Worm (Caenorhabditis elegans) whole organism, young adult: ENCODE data around the gene spn-4.

Source experiments
- K12H6.12 ChIP-seq: fragments of 200-800 bp; sonication (Bioruptor generic); optimal IDR thresholded peaks from 2 replicates; lab custom pipeline; 2018; ENCODE audit warnings: mild to moderate bottlenecking, missing genetic modification characterization, missing compliant biosample characterization
- attf-6 ChIP-seq: fragments of 200-800 bp; sonication (Bioruptor generic); IDR thresholded peaks from 2 replicates; pipeline ENCODE4 v1.3.6; 2022; ENCODE audit warnings: missing genetic modification reagents, missing genetic modification characterization, missing compliant biosample characterization
- bed-1 ChIP-seq: fragments of 200-800 bp; sonication (Bioruptor generic); IDR thresholded peaks from 2 replicates; pipeline ENCODE4 v1.3.6; 2022; ENCODE audit warnings: missing genetic modification reagents, missing genetic modification characterization, missing compliant biosample characterization
- ceh-79 ChIP-seq: sonication (generic microtip); optimal IDR thresholded peaks from 2 replicates; lab custom pipeline; 2017; ENCODE audit warnings: mild to moderate bottlenecking, missing genetic modification characterization, missing compliant biosample characterization
- egrh-3 ChIP-seq: fragments of 200-800 bp; sonication (Bioruptor generic); IDR thresholded peaks from 2 replicates; pipeline ENCODE4 v1.3.6; 2022; ENCODE audit warnings: missing genetic modification reagents, missing genetic modification characterization, missing compliant biosample characterization
- ets-4 ChIP-seq: fragments of 200-800 bp; sonication (Bioruptor generic); optimal IDR thresholded peaks from 2 replicates; lab custom pipeline; 2018; ENCODE audit warnings: mild to moderate bottlenecking, missing genetic modification characterization, missing compliant biosample characterization
- mes-4 ChIP-seq: sonication (generic microtip); optimal IDR thresholded peaks from 2 replicates; lab custom pipeline; 2016; ENCODE audit warnings: missing genotype, missing genetic modification characterization, missing compliant biosample characterization
- nfya-2 ChIP-seq: fragments of 200-800 bp; sonication (Bioruptor generic); IDR thresholded peaks from 2 replicates; pipeline ENCODE4 v1.3.6; 2022; ENCODE audit warnings: missing genetic modification reagents, missing genetic modification characterization, missing compliant biosample characterization
- nhr-179 ChIP-seq: sonication (generic microtip); optimal IDR thresholded peaks from 2 replicates; lab custom pipeline; 2016; ENCODE audit warnings: mild to moderate bottlenecking, missing genetic modification characterization, missing compliant biosample characterization
- pha-4 ChIP-seq: fragments of 150-350 bp; sonication (generic microtip); optimal IDR thresholded peaks from 2 replicates; lab custom pipeline; 2014; ENCODE audit warnings: missing biosample characterization, missing genetic modification reagents, missing genetic modification characterization
- unc-62 ChIP-seq: fragments of 150-350 bp; optimal IDR thresholded peaks from 2 replicates; lab custom pipeline; 2014; ENCODE audit warnings: missing biosample characterization, missing genetic modification reagents, missing genetic modification characterization
- ztf-25 ChIP-seq: fragments of 200-800 bp; sonication (Bioruptor generic); IDR thresholded peaks from 2 replicates; pipeline ENCODE4 v1.3.6; 2022; ENCODE audit warnings: missing genetic modification reagents, missing genetic modification characterization, missing compliant biosample characterization

ce11 chrV:6821509-6821908 lies 36.8 kb upstream of the spn-4 start, which contains the start of gene T15B7.8:
- TF ChIP-seq attf-6: no peak
- TF ChIP-seq bed-1 (GFP tag; lab: Robert Waterston, UW): no peak
- no peak for TF ChIP-seq K12H6.12
- TF ChIP-seq ets-4: no peak
- TF ChIP-seq nhr-179: no peak
- TF ChIP-seq ceh-79 (tag; lab: Kevin White, UChicago): no peak
- TF ChIP-seq mes-4: no peak
- no peak for TF ChIP-seq unc-62 (GFP tag; lab: Kevin White, UChicago)
- TF ChIP-seq egrh-3: no peak
- TF ChIP-seq ztf-25 (GFP tag; lab: Robert Waterston, UW): no peak
- no peak for TF ChIP-seq nfya-2 (GFP tag; lab: Robert Waterston, UW)
- no peak for TF ChIP-seq pha-4
